Worm (Caenorhabditis elegans) whole organism, mixed stage, embryonic: ENCODE measurements around the gene C15B12.2.

Experiments
- cnd-1 ChIP-seq: fragments of 200-800 bp; sonication (Bioruptor generic); optimal IDR thresholded peaks from 2 replicates; lab custom pipeline; 2018; ENCODE audit warnings: mild to moderate bottlenecking, missing genetic modification characterization, missing compliant biosample characterization
- elt-1 ChIP-seq: sonication (generic microtip); optimal IDR thresholded peaks from 2 replicates; lab custom pipeline; 2017; ENCODE audit warnings: missing genetic modification characterization, mild to moderate bottlenecking, missing compliant biosample characterization, antibody characterized with exemption, moderate library complexity, borderline replicate concordance; ENCODE audit not compliant: insufficient read depth
- elt-3 ChIP-seq: fragments of 150-350 bp; optimal IDR thresholded peaks from 2 replicates; lab custom pipeline; 2014; ENCODE audit warnings: missing biosample characterization, missing genetic modification characterization
- lin-13 ChIP-seq: fragments of 150-350 bp; optimal IDR thresholded peaks from 2 replicates; lab custom pipeline; 2014; ENCODE audit warnings: missing biosample characterization, missing genetic modification characterization
- lsy-2 ChIP-seq: fragments of 150-350 bp; optimal IDR thresholded peaks from 2 replicates; lab custom pipeline; 2014; ENCODE audit warnings: missing biosample characterization, missing genetic modification characterization
- nhr-237 ChIP-seq: fragments of 150-350 bp; optimal IDR thresholded peaks from 2 replicates; lab custom pipeline; 2014; ENCODE audit warnings: missing biosample characterization, missing genetic modification characterization
- nhr-28 ChIP-seq: fragments of 150-350 bp; optimal IDR thresholded peaks from 2 replicates; lab custom pipeline; 2014; ENCODE audit warnings: missing biosample characterization, missing genetic modification characterization
- pha-4 ChIP-seq: fragments of 150-350 bp; optimal IDR thresholded peaks from 2 replicates; lab custom pipeline; 2018; ENCODE audit warnings: missing biosample characterization, missing genetic modification reagents, missing genetic modification characterization
- snpc-4 ChIP-seq: fragments of 150-350 bp; optimal IDR thresholded peaks from 2 replicates; lab custom pipeline; 2014; ENCODE audit warnings: missing biosample characterization, missing genetic modification characterization
- unc-62 ChIP-seq: fragments of 150-350 bp; optimal IDR thresholded peaks from 2 replicates; lab custom pipeline; 2014; ENCODE audit warnings: missing biosample characterization, missing genetic modification reagents, missing genetic modification characterization
- ztf-11 ChIP-seq: fragments of 150-350 bp; optimal IDR thresholded peaks from 2 replicates; lab custom pipeline; 2014; ENCODE audit warnings: missing biosample characterization, missing genetic modification characterization

DNA sequence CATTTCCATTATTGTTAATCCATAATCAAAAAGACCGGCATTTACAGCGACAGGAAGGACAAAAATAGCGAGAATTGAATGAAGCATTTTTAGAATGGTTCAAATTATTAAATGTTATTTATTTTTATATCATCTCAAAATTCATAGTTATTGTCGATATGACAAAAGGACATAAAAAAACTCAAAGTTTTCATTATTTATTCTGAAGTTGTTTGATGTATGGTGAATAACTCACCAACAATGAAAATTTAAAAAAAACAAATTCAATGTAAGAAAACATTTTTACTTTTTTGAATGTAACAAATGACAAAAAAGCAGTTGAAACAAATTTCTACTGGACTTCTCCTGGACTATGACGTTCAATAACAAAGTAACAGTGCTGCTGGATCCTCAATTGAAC, 22.7 kb upstream of the C15B12.2 start, which contains the start of gene K10C2.14:
- TF ChIP-seq pha-4 (tag; lab: Kevin White, UChicago) (no peak), unc-62 (GFP tag; lab: Kevin White, UChicago) (no peak), nhr-237 (tag; lab: Kevin White, UChicago) (no peak), lin-13 (tag; lab: Kevin White, UChicago) (no peak), nhr-28 (no peak), cnd-1 (tag; lab: Kevin White, UChicago) (no peak), elt-1 (no peak), snpc-4 (tag; lab: Kevin White, UChicago) (no peak), ztf-11 (tag; lab: Kevin White, UChicago) (no peak), elt-3 (tag; lab: Kevin White, UChicago) (no peak), lsy-2 (tag; lab: Kevin White, UChicago) (no peak)
